Fruit fly (Drosophila melanogaster) whole organism: Measurements from ENCODE around the gene Rip11.

Experiments used
- CG8478 ChIP-seq: fragments of >200 bp; optimal IDR thresholded peaks from 2 replicates; lab custom pipeline; 2018; ENCODE audit warnings: inconsistent platforms
- psq ChIP-seq: fragments of >200 bp; optimal IDR thresholded peaks from 2 replicates; lab custom pipeline; 2017

DNA sequence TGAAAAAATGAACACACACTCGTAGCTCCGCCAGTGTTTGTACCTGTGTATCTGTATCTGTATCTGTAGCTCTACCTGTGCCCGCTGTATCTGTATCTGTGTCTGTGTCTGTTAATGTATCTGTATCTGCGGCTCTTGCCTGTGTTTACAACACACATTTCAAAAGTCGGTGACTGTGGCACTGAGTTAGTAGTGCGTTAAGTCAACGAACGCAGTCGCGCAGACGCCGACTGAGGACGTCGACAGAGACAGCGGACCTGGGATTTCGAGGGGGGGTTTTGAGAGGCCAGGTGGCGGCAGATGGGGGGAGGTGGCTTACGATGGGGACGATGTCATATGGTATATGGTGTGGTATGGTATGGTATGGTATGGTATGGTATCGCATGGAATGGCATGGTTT, 20.8 kb upstream of the Rip11 start:
- TF ChIP-seq CG8478 (lab: Kevin White, UChicago) (no peak), psq (lab: Kevin White, UChicago) (no peak)
